Worm (Caenorhabditis elegans): ENCODE data around the gene Y62E10A.24.

The Y62E10A.24 gene

DNA sequence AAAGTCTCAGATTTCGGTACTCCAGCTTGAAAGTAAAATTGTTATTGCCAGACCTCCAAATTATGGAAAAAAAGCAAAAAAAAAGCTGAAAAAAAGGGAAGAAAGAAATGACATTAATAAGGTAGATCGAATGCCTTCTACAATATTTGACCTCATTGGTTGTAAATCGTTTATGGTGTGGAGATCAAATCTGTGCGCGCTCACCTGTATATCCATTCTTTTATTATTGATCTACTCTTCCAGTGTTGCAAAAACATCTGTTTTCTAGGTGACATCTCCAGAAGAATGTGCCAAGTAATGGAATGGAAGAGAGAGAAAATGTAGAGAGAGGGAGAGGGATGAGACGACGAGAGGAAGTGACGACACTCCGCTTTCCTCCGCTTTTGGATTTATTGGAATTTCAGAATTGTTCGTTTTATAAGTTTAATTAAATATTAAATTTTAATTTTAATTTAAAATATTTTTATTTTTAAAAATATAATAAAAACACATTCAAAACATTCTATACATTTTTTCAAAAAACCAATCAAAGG is 45.3 kb downstream of the Y62E10A.24 start, which contains the start of the genes pik-1 and aptf-2 (continued):
- TF ChIP-seq ceh-40 (GFP tag; IDR thresholded peaks at IDR 0.05): no peak
- TF ChIP-seq snpc-4 (GFP tag; optimal IDR thresholded peaks at IDR 0.05): no peak
- TF ChIP-seq snpc-4 (tag; optimal IDR thresholded peaks at IDR 0.05): peak in 1 of 4 experiments; percentile 10
- TF ChIP-seq rcor-1 (GFP tag; IDR thresholded peaks at IDR 0.05): no peak
- TF ChIP-seq F33H1.4 (GFP tag; IDR thresholded peaks at IDR 0.05): peak; percentile 21; the same call in 1 of the 2 replicates
- no peak for TF ChIP-seq snpc-3.4 (tag; optimal IDR thresholded peaks at IDR 0.05)
- TF ChIP-seq cebp-1 (GFP tag; IDR thresholded peaks at IDR 0.05): no peak
- TF ChIP-seq cebp-1 (tag; optimal IDR thresholded peaks at IDR 0.05): no peak
- TF ChIP-seq unc-62 (GFP tag; optimal IDR thresholded peaks at IDR 0.05): no peak
- no peak for TF ChIP-seq nfyb-1 (GFP tag; IDR thresholded peaks at IDR 0.05)
- TF ChIP-seq lin-40 (tag; optimal IDR thresholded peaks at IDR 0.05): no peak
- TF ChIP-seq tbp1 (GFP tag; optimal IDR thresholded peaks at IDR 0.05): no peak
- TF ChIP-seq repo-1 (tag; optimal IDR thresholded peaks at IDR 0.05): no peak
- no peak for TF ChIP-seq dox-1 (GFP tag; IDR thresholded peaks at IDR 0.05)
- TF ChIP-seq B0336.3 (GFP tag; IDR thresholded peaks at IDR 0.05): no peak
- TF ChIP-seq madf-6 (GFP tag; IDR thresholded peaks at IDR 0.05): peak; percentile 94
- TF ChIP-seq gei-17 (GFP tag; optimal IDR thresholded peaks at IDR 0.05): no peak
- no peak for TF ChIP-seq somi-1 (GFP tag; optimal IDR thresholded peaks at IDR 0.05)
- no peak for TF ChIP-seq pha-4 (tag; optimal IDR thresholded peaks at IDR 0.05)
- peak; percentile 69 for TF ChIP-seq madf-8 (GFP tag; conservative IDR thresholded peaks at IDR 0.05)
- no peak for TF ChIP-seq ama-1 (optimal IDR thresholded peaks at IDR 0.05)
- no peak for TF ChIP-seq ama-1 (GFP tag; optimal IDR thresholded peaks at IDR 0.05)
- no peak for TF ChIP-seq zfh-2 (GFP tag; conservative IDR thresholded peaks at IDR 0.05)
- no peak for TF ChIP-seq F23B12.7 (tag; optimal IDR thresholded peaks at IDR 0.05; ENCODE audit: insufficient read depth)
- no peak for TF ChIP-seq bed-1 (GFP tag; IDR thresholded peaks at IDR 0.05)
- 0 out of 2 replicates have a peak, but pooled peaks have one; percentile 13 for TF ChIP-seq ceh-91 (GFP tag; IDR thresholded peaks at IDR 0.05)
- no peak for TF ChIP-seq C06A6.2 (GFP tag; conservative IDR thresholded peaks at IDR 0.05)
- TF ChIP-seq lin-26 (GFP tag; IDR thresholded peaks at IDR 0.05): no peak
- TF ChIP-seq lin-35 (GFP tag; optimal IDR thresholded peaks at IDR 0.05): peak in 1 of 3 experiments; percentile 3
- no peak for TF ChIP-seq egl-44 (GFP tag; IDR thresholded peaks at IDR 0.05)
- no peak; the same call in 1 of the 2 replicates for TF ChIP-seq hmg-1.2 (GFP tag; IDR thresholded peaks at IDR 0.05)
- peak; percentile 91 for TF ChIP-seq efl-1 (GFP tag; optimal IDR thresholded peaks at IDR 0.05)
- no peak for TF ChIP-seq F57A8.1 (GFP tag; optimal IDR thresholded peaks at IDR 0.05)
- TF ChIP-seq sptf-2 (GFP tag; optimal IDR thresholded peaks at IDR 0.05): no peak
- no peak for TF ChIP-seq him-1 (tag; optimal IDR thresholded peaks at IDR 0.05)
- TF ChIP-seq die-1 (tag; optimal IDR thresholded peaks at IDR 0.05): no peak
- no peak for TF ChIP-seq bed-2 (GFP tag; IDR thresholded peaks at IDR 0.05)
- TF ChIP-seq Y95B8A.8 (GFP tag; IDR thresholded peaks at IDR 0.05): no peak
- TF ChIP-seq sdz-38 (tag; optimal IDR thresholded peaks at IDR 0.05): no peak

Measured in whole organism, young adult.